Fruit fly (Drosophila melanogaster) ovary, adult (tissue): Measurements from ENCODE around the gene Csk.

Experiments used
- CG17801 ChIP-seq: fragments of 200-800 bp; optimal IDR thresholded peaks from 2 replicates; lab custom pipeline; 2019; ENCODE audit warnings: missing biosample characterization, mild to moderate bottlenecking, missing genetic modification characterization, moderate library complexity; ENCODE audit not compliant: partially characterized antibody

Csk gene

dm6 chr3R:11648356-11649355 is 1.9 kb downstream of the Csk start:
- TF ChIP-seq CG17801 (GFP tag; lab: Kevin White, UChicago) = no peak

- peak; percentile 83 for TF ChIP-seq CG17801 (GFP tag; lab: Kevin White, UChicago)
Observed at dm6 chr3R:11646826-11647225, 3.7 kb downstream of the Csk start.

dm6 chr3R:11639946-11640588 is 10.4 kb downstream of the Csk start:
- peak; percentile 39 for TF ChIP-seq CG17801 (GFP tag; lab: Kevin White, UChicago)

DNA sequence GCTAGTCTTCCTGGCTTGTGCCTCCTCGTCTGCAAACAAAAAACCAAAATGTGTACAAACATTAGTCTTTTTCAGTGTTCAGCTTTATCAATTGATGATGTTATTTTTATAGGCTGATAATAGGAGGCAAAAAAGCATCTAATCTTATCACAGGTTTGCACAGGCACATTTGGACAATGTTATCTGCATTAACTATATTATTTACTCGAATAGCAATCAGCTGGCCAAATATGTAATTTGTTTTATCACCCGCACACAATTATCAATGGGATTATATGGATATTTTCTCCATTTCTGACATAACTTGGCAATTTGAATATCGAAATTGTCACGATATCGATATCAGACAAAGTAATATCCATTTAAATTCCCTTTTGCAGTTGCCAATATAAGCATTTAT is 12.9 kb downstream of the Csk start:
- no peak for TF ChIP-seq CG17801 (GFP tag; lab: Kevin White, UChicago)

DNA sequence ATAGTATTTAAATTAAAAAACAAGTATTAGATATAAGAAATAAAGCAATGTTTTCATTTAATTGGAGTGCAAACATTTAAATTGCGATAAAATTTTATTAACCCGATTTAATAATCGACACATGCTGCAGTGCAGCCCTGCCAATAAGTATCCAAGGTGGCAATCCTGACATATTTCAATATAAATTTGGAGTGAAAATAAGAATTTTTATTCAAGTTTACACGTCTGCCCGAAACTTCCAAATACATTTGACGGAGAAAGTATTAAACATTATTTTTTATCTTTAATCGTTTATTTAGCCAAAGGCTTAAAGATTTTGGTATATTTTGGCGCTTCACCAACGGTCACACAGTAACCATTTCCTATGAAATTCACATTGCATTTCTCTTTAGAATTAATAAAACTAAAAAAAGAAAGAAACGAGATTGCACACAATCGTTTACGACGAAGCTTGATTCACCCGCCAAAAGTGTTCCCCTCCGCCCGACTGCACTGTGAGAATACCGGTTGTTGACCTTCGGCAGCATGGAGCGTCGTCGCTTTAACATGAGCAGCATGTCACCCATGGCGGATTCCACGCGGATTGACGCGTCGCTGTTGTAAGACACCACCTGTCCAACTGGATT is 22.0 kb downstream of the Csk start, which contains the start of gene CG14712:
Gene CG14712, plus strand, starts transcription at position 344 of the 626 bp plus-strand sequence.
- peak; percentile 7 for TF ChIP-seq CG17801 (GFP tag; lab: Kevin White, UChicago)

DNA sequence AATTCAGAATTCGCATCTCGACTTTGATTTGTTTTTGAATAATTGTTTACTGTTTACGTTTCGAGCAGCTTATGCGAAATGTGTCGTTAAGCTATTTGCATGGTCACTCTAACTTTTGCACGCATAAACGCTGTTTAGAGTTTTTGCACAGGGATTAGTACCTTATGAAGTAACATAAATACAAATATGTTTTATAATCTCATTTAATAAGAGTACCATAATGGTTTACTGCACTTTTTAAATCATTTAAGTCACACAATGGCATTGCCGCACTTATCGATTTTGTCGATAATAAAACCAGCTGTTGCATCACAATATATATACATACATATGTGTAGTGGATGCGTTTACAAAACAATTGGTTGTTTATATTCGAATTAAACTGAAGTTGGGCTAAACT is 23.9 kb downstream of the Csk start, which contains the start of the genes CG6813 and CG18764:
Gene CG6813, minus strand, starts transcription at position 68 of the 400 bp plus-strand sequence.
Gene CG18764, plus strand, starts transcription at position 319 of the 400 bp plus-strand sequence.
- peak; percentile 18 for TF ChIP-seq CG17801 (GFP tag; lab: Kevin White, UChicago)

- TF ChIP-seq CG17801 (GFP tag; lab: Kevin White, UChicago) = no peak
Observed at dm6 chr3R:11625544-11625943, 25.0 kb downstream of the Csk start, which contains the start of gene Zaf1. Gene Zaf1, minus strand, starts transcription at chr3R:11625644.

dm6 chr3R:11623025-11623424 is 27.5 kb downstream of the Csk start, which contains the start of gene CG14711:
Gene CG14711, plus strand, starts transcription at chr3R:11623339.
- peak; percentile 86 for TF ChIP-seq CG17801 (GFP tag; lab: Kevin White, UChicago)

DNA sequence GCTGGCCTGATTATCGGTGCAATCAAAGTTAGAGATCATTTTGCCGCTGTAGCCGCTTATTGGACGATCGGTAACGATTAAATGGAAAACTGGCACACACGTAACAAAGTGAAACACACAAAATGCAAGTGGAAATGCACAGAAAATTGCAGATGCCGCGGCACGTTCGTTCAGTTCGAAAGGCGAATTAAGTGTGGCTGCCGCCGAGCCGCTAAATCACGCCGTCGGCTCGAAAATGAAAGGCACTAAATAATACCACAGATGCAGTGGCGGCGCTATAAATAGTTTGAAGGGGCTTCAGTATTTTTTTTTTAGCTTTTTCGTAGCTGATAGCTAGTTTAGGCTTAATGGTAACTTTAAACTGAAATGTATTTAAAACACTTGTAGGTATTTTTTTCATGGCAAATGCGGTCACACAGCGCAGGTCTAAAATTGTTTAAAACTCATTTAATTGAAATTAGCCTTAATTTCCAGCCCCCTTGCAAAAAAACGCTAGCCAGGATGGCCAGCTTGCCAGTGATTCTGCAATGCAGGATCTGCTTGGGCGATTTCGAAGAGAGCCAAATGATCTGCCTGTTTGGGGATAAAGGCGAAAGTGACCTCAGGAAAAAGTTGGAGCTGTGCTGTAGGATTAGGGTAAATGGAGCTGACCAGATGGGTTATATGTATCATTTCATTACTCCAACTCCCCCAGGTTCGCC is 30.6 kb downstream of the Csk start, which contains the start of the genes Jupiter and CG14710:
Gene Jupiter, minus strand, starts transcription at position 198 of the 701 bp plus-strand sequence.
Gene CG14710, plus strand, starts transcription at position 382 of the 701 bp plus-strand sequence.
- peak; percentile 45 for TF ChIP-seq CG17801 (GFP tag; lab: Kevin White, UChicago)

dm6 chr3R:11618879-11619278 is 31.6 kb downstream of the Csk start:
- TF ChIP-seq CG17801 (GFP tag; lab: Kevin White, UChicago) = no peak

DNA sequence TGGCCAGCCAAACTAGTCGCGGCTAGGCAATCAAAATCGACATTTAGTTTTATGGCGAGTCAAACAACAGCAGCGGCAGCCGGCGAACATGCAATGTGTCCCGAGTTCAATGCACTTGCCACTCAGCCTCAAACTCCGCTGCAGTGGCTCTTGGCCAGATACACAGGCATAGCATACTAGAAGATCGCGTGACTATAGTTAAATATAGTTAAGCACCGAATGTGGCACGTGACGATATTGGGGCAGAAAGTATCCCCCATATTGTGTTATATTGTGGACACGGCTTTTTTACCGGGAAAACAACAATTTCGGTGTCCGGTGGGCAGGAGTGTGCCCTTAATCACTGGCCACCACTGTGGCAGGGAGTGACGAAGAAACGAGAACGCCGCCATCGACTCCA is 32.7 kb downstream of the Csk start:
- no peak for TF ChIP-seq CG17801 (GFP tag; lab: Kevin White, UChicago)

DNA sequence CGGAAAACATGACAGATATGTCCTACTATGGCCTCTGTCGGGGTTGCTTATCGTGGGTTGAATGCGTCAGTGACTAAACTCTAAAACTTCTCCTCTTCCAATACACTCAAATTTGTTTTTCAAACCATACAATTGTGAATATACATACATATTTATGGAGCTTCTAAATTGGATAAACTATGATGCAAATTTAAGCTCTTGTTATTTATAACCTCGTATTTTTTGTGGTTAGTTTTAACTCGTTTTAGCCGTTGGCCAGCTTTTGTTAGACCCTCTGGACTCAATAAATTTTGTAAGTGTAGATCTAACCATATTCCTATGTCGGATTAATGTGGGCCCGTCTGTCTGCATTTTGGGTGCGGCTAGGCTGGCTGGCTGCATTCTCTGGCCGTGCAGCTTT is 33.1 kb downstream of the Csk start:
- TF ChIP-seq CG17801 (GFP tag; lab: Kevin White, UChicago) = no peak

DNA sequence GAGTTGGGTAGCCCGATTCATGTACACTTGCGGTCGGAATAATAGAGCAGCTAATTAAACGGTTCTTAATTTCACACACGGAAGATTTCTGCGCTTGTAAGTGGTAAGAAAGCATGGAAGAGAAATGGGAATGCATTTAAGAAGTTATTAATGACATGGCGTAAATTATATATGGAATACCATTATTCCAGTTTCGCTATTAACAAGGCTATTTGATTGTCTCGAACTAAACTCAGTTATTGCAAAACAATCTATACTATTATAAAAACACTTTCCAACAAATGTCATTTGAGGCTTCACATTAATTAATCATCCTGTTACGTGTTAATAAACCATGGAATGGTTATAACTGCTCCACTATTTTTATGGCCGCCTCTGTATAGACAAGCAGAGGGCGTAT is 34.3 kb downstream of the Csk start:
- no peak for TF ChIP-seq CG17801 (GFP tag; lab: Kevin White, UChicago)
